Fruit fly (Drosophila melanogaster): ENCODE measurements around the gene CG7304.

DNA sequence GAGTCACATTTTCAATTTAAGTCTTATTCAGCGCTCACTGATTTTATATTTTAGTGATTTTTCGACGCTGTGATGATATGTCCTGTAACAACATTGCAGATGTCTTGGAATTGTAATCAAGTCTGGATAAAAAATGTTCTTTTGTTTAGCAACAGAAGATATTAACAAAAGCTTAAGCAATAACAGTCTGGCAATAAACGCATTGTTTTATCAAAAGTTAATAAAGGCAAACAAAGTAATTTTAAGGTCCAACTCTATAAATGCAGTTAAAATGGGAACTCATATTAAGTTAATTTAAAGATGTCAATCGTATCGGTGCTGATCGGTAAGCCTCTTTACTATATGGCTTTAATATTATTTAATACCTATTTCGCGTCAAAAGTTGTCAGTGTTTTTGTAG, 18.0 kb upstream of the CG7304 start, which contains the start of gene CG43082:
- TF ChIP-seq kay (GFP tag; ENCODE audit: borderline replicate concordance) (no peak), CG7045 (GFP tag; optimal IDR thresholded peaks at IDR 0.05) (no peak), bab1 (GFP tag; optimal IDR thresholded peaks at IDR 0.05) (no peak), pad (GFP tag; optimal IDR thresholded peaks at IDR 0.05) (no peak), cic (GFP tag; optimal IDR thresholded peaks at IDR 0.05) (no peak), Clk (GFP tag; optimal IDR thresholded peaks at IDR 0.05) (no peak), Crg-1 (GFP tag; optimal IDR thresholded peaks at IDR 0.05) (no peak), CG5204 (GFP tag; optimal IDR thresholded peaks at IDR 0.05) (no peak), toe (GFP tag; optimal IDR thresholded peaks at IDR 0.05) (no peak), CG14711 (tag; optimal IDR thresholded peaks at IDR 0.05) (no peak)

All from whole organism, adult.